Fruit fly (Drosophila melanogaster) whole organism, embryonic: ENCODE results near the gene CG43319.

ENCODE experiments used
- Ada2b ChIP-seq: fragments of 200-800 bp; sonication (Bioruptor generic); IDR thresholded peaks from 2 replicates; pipeline ENCODE4 v1.3.6; 2022; ENCODE audit warnings: missing biosample characterization, missing genetic modification characterization
- CG1024 ChIP-seq: fragments of 200-800 bp; sonication (Bioruptor generic); IDR thresholded peaks from 2 replicates; pipeline ENCODE4 v1.3.6; 2022; ENCODE audit warnings: missing biosample characterization, missing genetic modification characterization
- CG12155 ChIP-seq: fragments of 200-800 bp; sonication (Bioruptor generic); optimal IDR thresholded peaks from 3 replicates; lab custom pipeline; 2016; ENCODE audit warnings: missing biosample characterization, missing genetic modification characterization
- CG14860 ChIP-seq: fragments of 200-800 bp; sonication (Bioruptor generic); IDR thresholded peaks from 3 replicates; pipeline ENCODE4 v1.3.6; 2022; ENCODE audit warnings: missing biosample characterization, missing genetic modification characterization; ENCODE audit not compliant: partially characterized antibody
- CG15696 ChIP-seq: fragments of 200-800 bp; sonication (Bioruptor generic); optimal IDR thresholded peaks from 2 replicates; lab custom pipeline; 2019; ENCODE audit warnings: missing biosample characterization, mild to moderate bottlenecking, missing genetic modification characterization, moderate library complexity
- CG17186 ChIP-seq: fragments of 200-800 bp; sonication (Bioruptor generic); optimal IDR thresholded peaks from 3 replicates; lab custom pipeline; 2017; ENCODE audit warnings: missing biosample characterization, missing genetic modification reagents, missing genetic modification characterization
- CG17328 ChIP-seq: fragments of 200-800 bp; sonication (Bioruptor generic); IDR thresholded peaks from 2 replicates; pipeline ENCODE4 v1.3.6; 2022; ENCODE audit warnings: missing biosample characterization, missing genetic modification characterization
- CG18011 ChIP-seq: fragments of 200-800 bp; sonication (Bioruptor generic); optimal IDR thresholded peaks from 2 replicates; lab custom pipeline; 2017; ENCODE audit warnings: missing biosample characterization, missing genetic modification characterization, mild to moderate bottlenecking, moderate library complexity, missing genotype
- CG2120 ChIP-seq: fragments of 200-800 bp; sonication (Bioruptor generic); optimal IDR thresholded peaks from 3 replicates; lab custom pipeline; 2016; ENCODE audit warnings: missing biosample characterization, missing genetic modification characterization
- CG3281 ChIP-seq: fragments of 200-800 bp; sonication (Bioruptor generic); optimal IDR thresholded peaks from 3 replicates; lab custom pipeline; 2017; ENCODE audit warnings: missing biosample characterization, mild to moderate bottlenecking, missing genetic modification characterization
- CG4730 ChIP-seq: fragments of 200-800 bp; sonication (Bioruptor generic); IDR thresholded peaks from 2 replicates; pipeline ENCODE4 v1.3.6; 2022; ENCODE audit warnings: missing biosample characterization, missing genetic modification characterization
- CG5953 ChIP-seq: fragments of 200-800 bp; sonication (Bioruptor generic); IDR thresholded peaks from 2 replicates; pipeline ENCODE4 v1.3.6; 2022; ENCODE audit warnings: missing biosample characterization, missing genetic modification characterization
- CG6689 ChIP-seq: fragments of 200-800 bp; sonication (Bioruptor generic); IDR thresholded peaks from 2 replicates; pipeline ENCODE4 v1.3.6; 2022; ENCODE audit warnings: missing biosample characterization, missing genetic modification characterization
- CG6765 ChIP-seq: fragments of 200-800 bp; sonication (Bioruptor generic); optimal IDR thresholded peaks from 3 replicates; lab custom pipeline; 2017; ENCODE audit warnings: missing biosample characterization, mild to moderate bottlenecking, missing genetic modification characterization
- CG7372 ChIP-seq: fragments of 200-800 bp; sonication (Bioruptor generic); IDR thresholded peaks from 2 replicates; pipeline ENCODE4 v1.3.6; 2022; ENCODE audit warnings: missing biosample characterization, missing genetic modification characterization
- D19A ChIP-seq: fragments of 200-800 bp; optimal IDR thresholded peaks from 3 replicates; lab custom pipeline; 2019; ENCODE audit warnings: missing biosample characterization, mild to moderate bottlenecking, missing genetic modification characterization, moderate library complexity
- Dad ChIP-seq: fragments of 200-800 bp; sonication (Bioruptor generic); optimal IDR thresholded peaks from 3 replicates; lab custom pipeline; 2016; ENCODE audit warnings: missing biosample characterization, missing genetic modification characterization
- Deaf1 ChIP-seq: fragments of 200-800 bp; optimal IDR thresholded peaks from 3 replicates; lab custom pipeline; 2019; ENCODE audit warnings: missing biosample characterization, mild to moderate bottlenecking, missing genetic modification characterization, moderate library complexity
- Dp ChIP-seq: fragments of 200-800 bp; sonication (Bioruptor generic); optimal IDR thresholded peaks from 2 replicates; lab custom pipeline; 2018; ENCODE audit warnings: missing biosample characterization, mild to moderate bottlenecking, missing genetic modification characterization, moderate library complexity
- E2f1 ChIP-seq: fragments of 200-800 bp; sonication (Bioruptor generic); IDR thresholded peaks from 2 replicates; pipeline ENCODE4 v1.3.6; 2022; ENCODE audit warnings: missing biosample characterization, missing genetic modification characterization
- Hr78 ChIP-seq, 2 experiments: fragments of 200-800 bp in 1 of 2; fragments of >200 bp in 1 of 2; sonication (Bioruptor generic) in 1 of 2; optimal IDR thresholded peaks; 2 replicates each; lab custom pipeline; 2017 to 2019; ENCODE audit warnings: missing biosample characterization in 2 of 2, missing genetic modification characterization in 2 of 2, mild to moderate bottlenecking in 1 of 2, moderate library complexity in 1 of 2
- Meics ChIP-seq: fragments of 200-800 bp; sonication (Bioruptor generic); optimal IDR thresholded peaks from 2 replicates; lab custom pipeline; 2017; ENCODE audit warnings: missing biosample characterization, mild to moderate bottlenecking, missing genetic modification characterization
- Optix ChIP-seq: fragments of 200-800 bp; sonication (Bioruptor generic); IDR thresholded peaks from 3 replicates; pipeline ENCODE4 v1.3.6; 2022; ENCODE audit warnings: missing biosample characterization, missing genetic modification characterization
- Poxn ChIP-seq: fragments of 200-800 bp; sonication (Bioruptor generic); IDR thresholded peaks from 2 replicates; pipeline ENCODE4 v1.3.6; 2022; ENCODE audit warnings: missing biosample characterization, missing genetic modification characterization
- Ptx1 ChIP-seq: fragments of 200-800 bp; sonication (Bioruptor generic); IDR thresholded peaks from 2 replicates; pipeline ENCODE4 v1.3.6; 2022; ENCODE audit warnings: missing biosample characterization, missing genetic modification characterization
- Sox100B ChIP-seq: fragments of 200-800 bp; sonication (Bioruptor generic); optimal IDR thresholded peaks from 3 replicates; lab custom pipeline; 2018; ENCODE audit warnings: missing biosample characterization, mild to moderate bottlenecking, missing genetic modification characterization
- Sry-β ChIP-seq: fragments of 200-800 bp; sonication (Bioruptor generic); optimal IDR thresholded peaks from 2 replicates; lab custom pipeline; 2018; ENCODE audit warnings: missing biosample characterization, mild to moderate bottlenecking, missing genetic modification characterization, moderate library complexity
- TFAM ChIP-seq: fragments of 200-800 bp; sonication (Bioruptor generic); optimal IDR thresholded peaks from 2 replicates; lab custom pipeline; 2017; ENCODE audit warnings: missing biosample characterization, missing genetic modification characterization, inconsistent platforms
- Taf1 ChIP-seq: fragments of 200-800 bp; sonication (Bioruptor generic); IDR thresholded peaks from 2 replicates; pipeline ENCODE4 v1.3.6; 2022; ENCODE audit warnings: missing biosample characterization, missing genetic modification characterization
- Trl ChIP-seq, 3 experiments: fragments of >200 bp in 2 of 3; fragments of 200-800 bp in 1 of 3; sonication (Bioruptor generic) in 1 of 3; optimal IDR thresholded peaks; 2 replicates in 1 of 3; 3 replicates in 2 of 3; lab custom pipeline; 2016 to 2017; ENCODE audit warnings: missing biosample characterization in 1 of 3, missing genetic modification characterization in 1 of 3
- YL-1 ChIP-seq: fragments of 200-800 bp; sonication (Bioruptor generic); optimal IDR thresholded peaks from 3 replicates; lab custom pipeline; 2017; ENCODE audit warnings: missing biosample characterization, mild to moderate bottlenecking, missing genetic modification characterization
- bbx ChIP-seq: fragments of 200-800 bp; sonication (Bioruptor generic); IDR thresholded peaks from 2 replicates; pipeline ENCODE4 v1.3.6; 2022; ENCODE audit warnings: missing biosample characterization, missing genetic modification characterization; ENCODE audit not compliant: partially characterized antibody
- cato ChIP-seq: fragments of 200-800 bp; sonication (Bioruptor generic); optimal IDR thresholded peaks from 2 replicates; lab custom pipeline; 2016; ENCODE audit warnings: missing biosample characterization, missing genetic modification characterization, borderline replicate concordance
- gem ChIP-seq: fragments of 200-800 bp; sonication (Bioruptor generic); optimal IDR thresholded peaks from 2 replicates; lab custom pipeline; 2019; ENCODE audit warnings: missing biosample characterization, mild to moderate bottlenecking, missing genetic modification characterization, moderate library complexity
- grn ChIP-seq: fragments of 200-800 bp; sonication (Bioruptor generic); optimal IDR thresholded peaks from 3 replicates; lab custom pipeline; 2017; ENCODE audit warnings: missing biosample characterization, missing genetic modification characterization
- gsb ChIP-seq: fragments of 200-800 bp; sonication (Bioruptor generic); IDR thresholded peaks from 2 replicates; pipeline ENCODE4 v1.3.6; 2022; ENCODE audit warnings: missing biosample characterization, missing genetic modification characterization
- gt ChIP-seq: fragments of 200-800 bp; sonication (Bioruptor generic); IDR thresholded peaks from 2 replicates; pipeline ENCODE4 v1.3.6; 2022; ENCODE audit warnings: missing biosample characterization, missing genetic modification characterization
- klu ChIP-seq: fragments of 200-800 bp; sonication (Bioruptor generic); IDR thresholded peaks from 2 replicates; pipeline ENCODE4 v1.3.6; 2022; ENCODE audit warnings: missing biosample characterization, missing genetic modification characterization
- lbe ChIP-seq: fragments of 200-800 bp; sonication (Bioruptor generic); optimal IDR thresholded peaks from 2 replicates; lab custom pipeline; 2016; ENCODE audit warnings: missing biosample characterization, mild to moderate bottlenecking, missing genetic modification characterization
- maf-S ChIP-seq: fragments of 200-800 bp; sonication (Bioruptor generic); optimal IDR thresholded peaks from 2 replicates; lab custom pipeline; 2016; ENCODE audit warnings: missing biosample characterization, missing genetic modification characterization
- otp ChIP-seq: fragments of 200-800 bp; sonication (Bioruptor generic); IDR thresholded peaks from 3 replicates; pipeline ENCODE4, ENCODE4 v1.3.6; 2022; ENCODE audit warnings: missing biosample characterization, missing genetic modification characterization
- phol ChIP-seq: fragments of 200-800 bp; sonication (Bioruptor generic); optimal IDR thresholded peaks from 3 replicates; lab custom pipeline; 2018; ENCODE audit warnings: missing biosample characterization, mild to moderate bottlenecking, missing genetic modification characterization, moderate library complexity
- pnt ChIP-seq: fragments of 200-800 bp; sonication (Bioruptor generic); optimal IDR thresholded peaks from 3 replicates; lab custom pipeline; 2016; ENCODE audit warnings: missing biosample characterization, missing genetic modification characterization
- ranshi ChIP-seq: fragments of 200-800 bp; sonication (Bioruptor generic); IDR thresholded peaks from 2 replicates; pipeline ENCODE4 v1.3.6; 2022; ENCODE audit warnings: missing biosample characterization, missing genetic modification characterization
- sr ChIP-seq: fragments of 200-800 bp; sonication (Bioruptor generic); IDR thresholded peaks from 3 replicates; pipeline ENCODE4 v1.3.6; 2022; ENCODE audit warnings: missing biosample characterization, missing genetic modification characterization
- stc ChIP-seq: fragments of 200-800 bp; sonication (Bioruptor generic); IDR thresholded peaks from 2 replicates; pipeline ENCODE4 v1.3.6; 2022; ENCODE audit warnings: missing biosample characterization, missing genetic modification characterization
- tna ChIP-seq: fragments of 200-800 bp; sonication (Bioruptor generic); IDR thresholded peaks from 2 replicates; pipeline ENCODE4 v1.3.6; 2022; ENCODE audit warnings: missing biosample characterization, missing genetic modification characterization; ENCODE audit not compliant: partially characterized antibody
- twi ChIP-seq: fragments of 200-800 bp; optimal IDR thresholded peaks from 2 replicates; lab custom pipeline; 2019; ENCODE audit warnings: missing biosample characterization, mild to moderate bottlenecking, missing genetic modification characterization, moderate library complexity
- wdn ChIP-seq: fragments of 200-800 bp; sonication (Bioruptor generic); IDR thresholded peaks from 2 replicates; pipeline ENCODE4 v1.3.6; 2022; ENCODE audit warnings: missing biosample characterization, missing genetic modification characterization

The CG43319 gene

dm6 chr3R:27706581-27707181, 12.6 kb downstream of the CG43319 start, which contains the start of the genes CROT and CG12877 (continued):
- TF ChIP-seq otp (GFP tag; lab: Robert Waterston, UW) (0 out of 3 replicates have a peak, but pooled peaks have one; percentile 53), Meics (GFP tag; lab: Kevin White, UChicago) (peak; percentile 73), ranshi (peak; percentile 70; the same call in 1 of the 2 replicates), tna (no peak), Dp (GFP tag; lab: Kevin White, UChicago) (peak; percentile 16), stc (GFP tag; lab: Robert Waterston, UW) (peak; percentile 53; the same call in 1 of the 2 replicates), Poxn (GFP tag; lab: Robert Waterston, UW) (peak; percentile 68), gsb (GFP tag; lab: Robert Waterston, UW) (no peak), CG7372 (GFP tag; lab: Robert Waterston, UW) (peak; percentile 62), twi (peak; percentile 81), CG2120 (GFP tag; lab: Kevin White, UChicago) (peak; percentile 74), CG6689 (GFP tag; lab: Robert Waterston, UW) (peak; percentile 84), CG17186 (GFP tag; lab: Kevin White, UChicago) (peak; percentile 45), bbx (GFP tag; lab: Robert Waterston, UW) (no peak), CG15696 (tag; lab: Kevin White, UChicago) (peak; percentile 83), CG5953 (peak; percentile 44), Ptx1 (GFP tag; lab: Robert Waterston, UW) (peak; percentile 88), maf-S (GFP tag; lab: Kevin White, UChicago) (peak; percentile 30), CG14860 (GFP tag; lab: Robert Waterston, UW) (no peak), YL-1 (GFP tag; lab: Kevin White, UChicago) (peak; percentile 75), Sox100B (GFP tag; lab: Kevin White, UChicago) (no peak), grn (GFP tag; lab: Kevin White, UChicago) (no peak), Dad (GFP tag; lab: Kevin White, UChicago) (peak; percentile 58), Sry-β (peak; percentile 3), CG4730 (peak; percentile 72), Optix (peak; percentile 75; the same call in 2 of the 3 replicates), D19A (tag; lab: Kevin White, UChicago) (peak; percentile 63), klu (peak; percentile 74; the same call in 1 of the 2 replicates), CG3281 (GFP tag; lab: Kevin White, UChicago) (peak; percentile 75), CG18011 (peak; percentile 76), CG17328 (GFP tag; lab: Robert Waterston, UW) (peak; percentile 77), gt (GFP tag; lab: Robert Waterston, UW) (no peak), TFAM (GFP tag; lab: Kevin White, UChicago) (peak; percentile 13), Trl (optimal IDR thresholded peaks at IDR 0.05; lab: Kevin White, UChicago) (no peak), Trl (GFP tag; optimal IDR thresholded peaks at IDR 0.05; lab: Kevin White, UChicago) (peak; percentile 45), E2f1 (GFP tag; lab: Robert Waterston, UW) (peak; percentile 47; the same call in 1 of the 2 replicates), Taf1 (GFP tag; lab: Robert Waterston, UW) (peak; percentile 41; the same call in 1 of the 2 replicates), sr (no peak), CG6765 (GFP tag; lab: Kevin White, UChicago) (peak; percentile 27), cato (GFP tag; lab: Kevin White, UChicago) (peak; percentile 82), CG1024 (GFP tag; lab: Robert Waterston, UW) (peak; percentile 53; the same call in 1 of the 2 replicates), lbe (peak; percentile 71), pnt (GFP tag; lab: Kevin White, UChicago) (peak; percentile 5), wdn (GFP tag; lab: Robert Waterston, UW) (0 out of 2 replicates have a peak, but pooled peaks have one; percentile 33), Hr78 (GFP tag; optimal IDR thresholded peaks at IDR 0.05; lab: Kevin White, UChicago) (peak in 1 of 2 experiments; percentile 23), Deaf1 (tag; lab: Kevin White, UChicago) (peak; percentile 27), Ada2b (GFP tag; lab: Robert Waterston, UW) (peak; percentile 72), phol (tag; lab: Kevin White, UChicago) (peak; percentile 89), CG12155 (GFP tag; lab: Kevin White, UChicago) (peak; percentile 85), gem (tag; lab: Kevin White, UChicago) (peak; percentile 88)
